Fruit fly (Drosophila melanogaster): ENCODE measurements around the gene Vti1a.

Gene Vti1a

DNA sequence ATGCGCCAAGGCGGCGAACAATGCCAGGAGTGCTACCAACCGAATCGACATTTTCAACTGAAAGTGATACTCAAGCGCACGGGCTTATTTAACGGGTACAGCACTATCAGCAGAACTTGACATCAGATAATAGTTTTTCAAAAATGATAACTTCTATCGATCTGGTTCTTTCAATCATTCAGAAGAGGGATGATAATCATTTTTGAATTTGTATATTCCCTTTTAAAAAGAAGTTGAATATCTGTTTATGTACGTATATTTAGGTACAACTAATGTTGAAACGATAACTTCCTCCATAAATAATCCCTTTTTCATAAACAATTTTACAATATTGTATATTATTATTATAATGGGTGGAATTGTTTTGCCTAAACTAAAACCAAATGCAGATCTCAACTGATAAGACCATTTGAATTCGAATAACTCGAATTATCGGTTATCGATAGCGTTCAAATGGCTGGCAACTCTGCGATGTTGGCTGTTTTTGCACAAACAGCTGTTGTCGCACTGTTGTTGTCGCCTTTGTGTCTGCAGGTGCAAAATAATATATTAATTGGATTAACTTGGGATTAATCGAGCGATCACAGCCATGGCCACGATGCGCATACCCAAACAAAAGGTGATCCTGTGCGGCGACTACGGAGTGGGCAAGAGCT is 2.6 kb downstream of the Vti1a start, which contains the start of the genes CG32483 and RabX6:
CG32483 (minus strand) TSS at position 51 of the 656 bp plus-strand sequence.
RabX6 (plus strand) TSS at position 487 of the 656 bp plus-strand sequence.
- no peak for TF ChIP-seq CG17801 (GFP tag; optimal IDR thresholded peaks at IDR 0.05; ENCODE audit: partially characterized antibody)

DNA sequence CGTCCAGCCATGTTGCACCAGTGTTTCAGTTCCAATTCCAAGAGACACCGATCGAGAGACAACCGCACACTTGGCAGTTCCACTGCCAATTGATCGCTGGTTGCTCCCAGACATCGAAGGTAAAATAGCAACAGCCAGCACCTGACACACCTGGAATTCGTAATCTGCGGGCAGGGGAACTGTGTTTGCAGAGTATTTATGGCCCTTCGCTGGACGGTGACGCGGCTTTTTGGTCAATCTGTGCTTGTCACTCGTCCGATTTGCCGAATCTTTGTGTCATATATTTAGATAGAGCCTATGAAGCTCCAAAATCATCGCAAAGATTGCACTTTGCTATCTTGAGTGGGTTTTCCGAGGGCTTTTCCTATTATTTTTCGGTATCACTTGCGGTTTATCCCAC is 4.9 kb downstream of the Vti1a start, which contains the start of gene hiro:
hiro (minus strand) TSS at position 101 of the 400 bp plus-strand sequence.
- no peak for TF ChIP-seq CG17801 (GFP tag; optimal IDR thresholded peaks at IDR 0.05; ENCODE audit: partially characterized antibody)

DNA sequence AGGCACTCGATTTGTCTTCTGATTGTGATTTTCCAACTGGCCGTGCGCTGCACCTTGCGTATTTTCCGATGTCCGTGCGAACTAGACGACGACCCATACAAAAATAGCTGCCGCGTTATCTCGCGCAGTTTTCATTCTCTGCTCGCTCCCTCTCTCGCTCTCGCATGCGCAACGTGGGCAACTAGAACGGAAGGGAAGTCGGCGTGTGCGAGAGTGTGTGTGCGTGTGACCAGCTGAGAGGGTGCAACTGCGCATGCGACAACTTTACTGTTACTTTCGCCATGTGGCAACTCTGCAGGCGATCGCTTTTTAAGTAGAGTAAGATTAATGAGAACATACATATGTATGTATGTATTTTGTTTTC is 7.3 kb downstream of the Vti1a start, which contains the start of gene ebd1:
ebd1 (minus strand) TSS at position 109 of the 364 bp plus-strand sequence.
- no peak for TF ChIP-seq CG17801 (GFP tag; optimal IDR thresholded peaks at IDR 0.05; ENCODE audit: partially characterized antibody)

DNA sequence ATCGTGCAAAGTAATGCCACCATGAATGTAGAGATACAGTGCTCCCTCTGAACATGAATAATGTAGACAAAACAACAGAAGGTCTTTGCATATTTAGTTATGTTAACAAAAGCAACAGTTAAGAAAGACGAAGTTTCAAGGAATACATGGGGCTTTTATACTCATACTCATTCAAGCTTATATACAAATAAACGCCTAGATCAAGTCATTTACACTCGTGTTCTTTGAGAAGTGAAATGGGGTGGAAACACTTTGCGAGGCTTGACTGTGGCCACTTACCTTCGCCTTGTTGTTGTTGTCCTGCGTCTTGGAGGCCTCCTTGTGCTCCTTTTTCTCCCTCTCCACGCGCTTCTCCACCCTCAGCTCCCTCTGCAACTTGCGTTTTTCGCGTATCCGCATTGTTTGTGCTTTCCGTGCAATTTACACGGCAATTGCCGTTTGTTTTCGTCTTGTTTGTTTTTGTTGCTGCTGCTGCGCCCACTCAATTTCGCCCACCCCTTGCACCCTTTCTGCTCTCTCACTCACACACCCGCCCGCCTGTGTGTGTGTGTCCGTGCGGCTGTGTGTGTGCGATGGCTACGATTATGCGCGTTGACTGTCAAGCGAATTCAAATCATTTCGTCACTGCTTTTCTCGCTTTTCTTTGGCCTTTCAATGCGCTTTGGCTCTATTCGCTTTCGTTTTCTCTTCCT is 7.8 kb downstream of the Vti1a start:
- no peak for TF ChIP-seq CG17801 (GFP tag; optimal IDR thresholded peaks at IDR 0.05; ENCODE audit: partially characterized antibody)

DNA sequence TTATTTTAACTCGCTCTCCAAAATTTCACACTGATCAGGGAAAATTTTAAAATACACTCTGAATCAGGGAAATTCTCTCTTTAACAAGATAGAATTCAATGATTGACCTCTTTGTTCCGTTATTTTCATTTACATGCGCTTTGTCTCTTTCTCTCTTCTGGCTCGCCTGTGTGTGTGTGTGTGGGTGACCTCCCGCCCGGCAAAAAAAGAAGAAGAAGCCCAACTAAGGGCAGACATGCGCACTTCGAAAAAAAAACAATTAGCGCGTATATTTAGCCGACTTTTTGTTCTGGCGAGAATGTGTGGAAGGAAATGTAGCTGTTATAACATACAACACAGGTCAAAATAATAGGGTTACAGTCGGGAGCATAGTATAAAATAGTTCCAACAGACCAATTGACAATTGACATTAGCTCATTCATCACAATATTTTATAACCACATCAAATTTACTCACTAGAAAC is 10.3 kb downstream of the Vti1a start, which contains the start of gene CG3386:
CG3386 (minus strand) TSS at position 51 of the 463 bp plus-strand sequence.
- TF ChIP-seq CG17801 (GFP tag; optimal IDR thresholded peaks at IDR 0.05; ENCODE audit: partially characterized antibody), result no peak

DNA sequence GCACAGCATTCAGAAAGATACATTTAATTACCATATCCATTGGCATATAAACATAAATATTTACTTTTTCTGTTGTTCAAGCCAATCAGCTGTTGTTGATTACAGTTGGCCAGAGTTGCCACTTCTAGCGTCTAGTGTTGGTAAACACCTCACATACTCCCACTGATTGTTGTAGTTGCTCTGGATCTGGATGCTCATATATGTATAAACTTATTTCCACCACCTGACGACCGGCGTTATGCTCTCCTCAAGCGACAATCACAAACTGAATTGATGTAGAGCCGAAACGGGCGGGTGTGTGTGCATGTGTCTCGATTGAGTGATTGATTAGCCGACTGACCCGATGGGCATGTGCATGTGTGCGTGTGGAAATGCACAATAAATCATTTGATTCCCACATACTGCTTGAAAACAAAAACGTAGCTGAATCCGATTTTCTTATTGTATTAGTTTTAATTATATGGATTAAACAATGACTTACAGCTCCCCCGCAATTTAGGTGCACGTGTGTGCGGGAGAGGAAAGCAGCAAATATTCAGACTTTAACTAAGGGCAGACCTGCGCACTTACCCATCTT is 10.8 kb downstream of the Vti1a start:
- peak; percentile 49 for TF ChIP-seq CG17801 (GFP tag; optimal IDR thresholded peaks at IDR 0.05; ENCODE audit: partially characterized antibody)

DNA sequence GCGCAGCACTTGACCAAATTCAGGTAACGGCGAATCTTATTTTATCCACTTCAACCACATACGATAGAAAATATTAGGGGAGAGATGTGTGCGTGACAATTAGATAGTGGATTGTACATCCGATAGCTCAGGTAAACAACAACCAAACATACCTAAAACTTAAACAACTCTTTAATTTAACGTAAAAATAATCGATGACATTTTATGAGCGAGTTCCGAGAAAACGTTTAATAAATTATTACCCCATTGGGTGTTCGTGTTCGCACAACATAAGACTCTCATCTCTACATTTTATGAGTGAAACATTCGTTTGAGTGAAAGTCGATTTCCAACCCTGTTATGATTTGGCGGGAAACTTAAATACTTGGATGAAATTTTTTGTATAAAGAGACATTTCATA is 12.5 kb downstream of the Vti1a start, which contains the start of gene CG17129:
CG17129 (minus strand) TSS at position 69 of the 400 bp plus-strand sequence.
- TF ChIP-seq CG17801 (GFP tag; optimal IDR thresholded peaks at IDR 0.05; ENCODE audit: partially characterized antibody), result peak; percentile 70

DNA sequence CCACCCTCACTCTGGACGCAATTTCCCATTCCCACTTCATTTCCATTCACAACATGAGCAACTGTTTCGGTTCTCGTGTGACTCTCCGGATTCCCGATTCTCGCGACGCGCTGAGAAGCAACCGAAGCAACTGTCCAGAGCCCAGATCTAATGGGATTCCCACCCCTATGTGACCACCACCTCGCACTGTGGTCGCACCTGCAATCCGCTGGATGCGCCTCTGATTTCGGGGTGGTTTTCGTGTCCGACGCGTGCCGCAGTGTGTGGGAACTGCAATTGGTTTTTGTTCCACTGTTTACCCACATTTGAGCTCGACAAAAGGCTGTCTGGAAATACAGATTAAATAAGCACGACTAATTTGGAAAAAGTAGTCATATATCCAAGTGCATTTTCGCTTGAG is 16.9 kb downstream of the Vti1a start:
- TF ChIP-seq CG17801 (GFP tag; optimal IDR thresholded peaks at IDR 0.05; ENCODE audit: partially characterized antibody), result no peak

DNA sequence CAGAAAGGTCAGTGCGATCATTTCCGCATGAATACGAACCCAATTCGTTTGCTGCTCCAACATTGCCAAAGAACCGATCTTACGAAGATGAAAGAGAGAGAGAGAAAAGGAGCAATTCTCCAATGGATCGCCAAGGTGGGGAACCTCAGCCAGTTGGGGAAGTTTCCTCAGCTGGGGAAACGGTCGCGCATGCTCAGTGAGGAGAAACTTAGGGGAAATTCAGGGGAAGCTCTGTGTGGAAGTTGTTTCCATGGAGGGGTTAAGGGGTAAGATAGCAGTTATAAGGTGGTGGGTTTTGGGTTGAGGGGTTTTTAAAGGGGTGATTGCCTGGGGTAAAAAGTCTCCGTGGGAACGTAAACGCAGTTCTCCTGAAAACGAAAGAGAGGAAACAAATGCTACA is 19.4 kb downstream of the Vti1a start:
- no peak for TF ChIP-seq CG17801 (GFP tag; optimal IDR thresholded peaks at IDR 0.05; ENCODE audit: partially characterized antibody)

DNA sequence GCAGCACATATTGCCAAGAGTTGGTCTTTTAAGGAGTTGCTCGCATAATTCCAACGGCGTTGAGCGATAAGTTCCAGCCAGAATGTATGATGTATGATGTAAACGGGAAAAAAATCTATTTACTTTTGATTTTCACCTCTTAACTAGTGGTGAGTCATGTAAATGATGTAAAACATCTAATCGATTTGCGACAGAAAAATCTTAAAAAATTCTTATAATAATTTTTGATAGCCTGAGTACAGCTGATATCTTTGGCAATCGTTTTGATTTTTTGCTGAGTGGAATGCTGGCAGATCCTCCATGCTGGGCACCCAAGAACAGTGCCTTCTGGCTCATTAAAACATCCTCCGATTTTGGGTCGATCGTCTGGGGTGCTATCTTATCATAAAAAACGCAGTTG is 26.2 kb downstream of the Vti1a start:
- no peak for TF ChIP-seq CG17801 (GFP tag; optimal IDR thresholded peaks at IDR 0.05; ENCODE audit: partially characterized antibody)

DNA sequence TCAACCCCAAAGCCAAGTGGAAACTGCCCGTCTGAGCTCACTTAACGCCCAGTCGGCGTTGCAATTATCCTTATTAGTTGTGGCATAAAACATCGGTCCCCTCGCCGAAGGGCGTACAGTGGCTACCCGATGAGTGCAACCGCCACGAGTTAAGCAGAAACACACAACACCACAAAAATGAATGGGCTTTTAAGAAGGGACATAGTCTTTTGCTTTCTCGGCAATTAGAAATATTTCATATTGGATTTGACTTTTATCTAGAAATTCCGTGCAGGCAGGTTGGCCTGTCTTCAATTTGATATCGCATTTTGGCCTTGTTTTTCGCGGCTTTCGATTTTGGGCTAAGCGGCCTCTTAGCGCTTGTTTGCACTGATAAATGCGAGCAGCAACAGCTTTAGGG is 28.8 kb downstream of the Vti1a start:
- no peak for TF ChIP-seq CG17801 (GFP tag; optimal IDR thresholded peaks at IDR 0.05; ENCODE audit: partially characterized antibody)

DNA sequence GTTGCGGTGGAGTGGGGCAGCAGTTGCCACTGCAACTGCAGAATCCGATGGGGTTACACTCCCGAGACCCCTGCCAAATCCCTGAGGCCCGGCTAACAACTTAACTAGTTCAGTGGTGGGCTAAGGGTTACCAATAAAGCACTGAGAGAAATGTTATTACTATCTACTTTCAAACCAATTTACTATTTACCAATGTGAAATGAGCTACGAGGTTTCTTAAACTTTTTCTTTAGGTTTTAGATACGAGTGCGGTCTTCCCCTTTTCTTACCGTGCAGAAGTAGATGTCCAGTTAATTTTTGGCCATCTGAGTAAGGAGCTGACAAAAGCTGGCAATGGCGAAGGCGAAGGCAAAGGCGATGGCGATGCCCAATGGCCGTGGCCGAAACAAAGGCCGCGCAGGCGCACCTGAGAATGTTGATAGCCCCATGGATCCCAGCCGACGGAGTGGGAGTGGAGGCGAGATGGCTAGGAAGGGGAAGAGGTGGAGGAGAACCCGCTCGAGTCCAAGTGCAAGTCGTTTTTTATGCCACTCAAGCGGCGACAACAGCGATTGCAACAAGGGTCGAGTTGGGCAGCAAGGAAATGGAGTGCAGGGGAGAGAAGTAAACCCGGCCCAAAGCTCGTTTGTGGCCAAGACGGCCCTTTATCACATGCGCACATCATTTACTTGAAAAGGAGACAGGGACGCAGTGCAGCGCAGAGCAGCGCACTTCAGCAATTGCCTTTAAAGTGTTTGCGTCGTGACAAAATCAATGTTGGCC is 32.2 kb downstream of the Vti1a start:
- TF ChIP-seq CG17801 (GFP tag; optimal IDR thresholded peaks at IDR 0.05; ENCODE audit: partially characterized antibody), result no peak

DNA sequence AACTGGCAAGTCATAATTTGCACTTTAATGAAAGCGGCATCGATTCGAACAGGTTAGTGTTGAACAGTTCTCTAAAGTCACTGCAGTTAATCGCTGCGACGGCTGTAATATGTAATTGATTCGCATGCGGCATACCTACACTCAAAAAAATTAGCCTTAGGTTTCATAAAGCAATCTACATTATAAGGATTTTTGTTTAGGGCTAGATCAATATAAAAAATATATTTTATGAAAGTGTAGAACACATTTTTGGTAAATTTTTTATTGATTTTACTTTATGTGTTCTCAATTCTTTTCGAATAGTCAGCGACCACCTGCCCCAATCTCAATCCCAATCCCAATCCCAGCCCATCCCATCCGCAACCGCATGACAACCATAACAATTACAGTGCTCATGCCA is 34.4 kb downstream of the Vti1a start:
- no peak for TF ChIP-seq CG17801 (GFP tag; optimal IDR thresholded peaks at IDR 0.05; ENCODE audit: partially characterized antibody)

DNA sequence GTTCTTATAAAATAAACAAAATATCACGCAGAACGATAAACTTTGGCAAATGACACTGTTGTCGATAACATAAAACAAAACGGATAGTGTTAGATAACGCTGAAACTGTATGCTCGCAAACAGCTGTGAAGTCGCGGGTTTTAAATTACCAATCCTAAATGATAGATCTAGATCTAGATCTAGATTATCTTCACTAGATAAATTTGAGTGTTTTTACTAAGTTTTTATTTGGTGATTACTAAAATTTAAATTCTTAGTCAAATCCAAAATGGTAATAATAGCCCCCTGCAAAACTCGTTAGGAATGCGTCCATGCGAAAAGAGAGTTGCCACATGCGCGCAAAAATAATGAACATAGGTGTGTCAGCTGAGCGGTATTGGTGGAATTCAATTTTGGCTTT is 38.7 kb downstream of the Vti1a start, which contains the start of the genes MED30 and Rev1:
MED30 (minus strand) TSS at position 71 of the 400 bp plus-strand sequence.
Rev1 (plus strand) TSS at position 345 of the 400 bp plus-strand sequence.
- TF ChIP-seq CG17801 (GFP tag; optimal IDR thresholded peaks at IDR 0.05; ENCODE audit: partially characterized antibody), result peak; percentile 95

DNA sequence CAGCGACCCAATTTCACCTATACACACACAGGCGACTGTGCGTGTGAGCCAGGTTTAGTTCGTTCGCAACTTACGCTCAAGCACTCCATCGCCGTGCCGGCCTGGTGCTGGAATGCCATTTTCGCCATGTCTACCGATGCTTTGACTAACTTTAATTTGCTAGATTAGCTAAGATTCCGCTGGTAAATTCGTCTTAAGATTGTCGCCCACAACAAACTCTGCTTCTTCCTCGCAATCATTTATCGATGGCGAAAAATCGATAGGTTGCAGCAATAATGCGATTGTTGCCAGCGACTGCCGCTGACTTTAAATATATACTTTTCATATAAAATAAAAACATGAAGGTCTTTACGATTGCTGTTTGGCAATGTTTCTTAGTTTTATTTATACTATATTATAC is 40.1 kb downstream of the Vti1a start, which contains the start of gene CG3402:
CG3402 (minus strand) TSS at position 245 of the 400 bp plus-strand sequence.
- TF ChIP-seq CG17801 (GFP tag; optimal IDR thresholded peaks at IDR 0.05; ENCODE audit: partially characterized antibody), result no peak

Data from ovary, adult (tissue).